Worm (Caenorhabditis elegans): ENCODE measurements around the gene gtf-2H3.

gtf-2H3 gene

ce11 chrIII:10120076-10120831 lies at the start of gene gtf-2H3, which contains the start of gene ham-3:
TSS of gene gtf-2H3 (minus strand) at chrIII:10120148.
TSS of gene ham-3 (plus strand) at chrIII:10120781.
- peak; percentile 90 for TF ChIP-seq ceh-48 (tag; optimal IDR thresholded peaks at IDR 0.05)
- no peak for TF ChIP-seq T23F11.4 (GFP tag; optimal IDR thresholded peaks at IDR 0.05)
- peak; percentile 16 for TF ChIP-seq unc-42 (tag; optimal IDR thresholded peaks at IDR 0.05)
- no peak for TF ChIP-seq K02D7.2 (tag; optimal IDR thresholded peaks at IDR 0.05)
- TF ChIP-seq pha-4 (tag; optimal IDR thresholded peaks at IDR 0.05), result no peak
- no peak for TF ChIP-seq che-1 (tag; optimal IDR thresholded peaks at IDR 0.05)
- TF ChIP-seq madf-2 (tag; optimal IDR thresholded peaks at IDR 0.05), result no peak
- TF ChIP-seq ceh-2 (tag; optimal IDR thresholded peaks at IDR 0.05), result no peak
- peak; percentile 28 for TF ChIP-seq ceh-31 (tag; optimal IDR thresholded peaks at IDR 0.05)
- no peak for TF ChIP-seq lin-11 (tag; optimal IDR thresholded peaks at IDR 0.05)

- TF ChIP-seq ceh-14 (tag; optimal IDR thresholded peaks at IDR 0.05) (no peak), hlh-30 (tag; optimal IDR thresholded peaks at IDR 0.05; ENCODE audit: insufficient read depth) (no peak), ttx-3 (tag; optimal IDR thresholded peaks at IDR 0.05) (no peak), C38D4.7 (GFP tag; optimal IDR thresholded peaks at IDR 0.05) (no peak), tbx-7 (tag; optimal IDR thresholded peaks at IDR 0.05) (no peak)
Observed at ce11 chrIII:10160385-10160784, 40.4 kb upstream of the gtf-2H3 start, which contains the start of the genes K08E5.5 and mua-3. TSS of gene K08E5.5 (minus strand) at chrIII:10160485. TSS of gene mua-3 (plus strand) at chrIII:10160697.

- no peak for TF ChIP-seq unc-86 (tag; optimal IDR thresholded peaks at IDR 0.05)
Observed at ce11 chrIII:10156269-10156668, 36.3 kb upstream of the gtf-2H3 start.

- TF ChIP-seq zip-5 (tag; optimal IDR thresholded peaks at IDR 0.05) (no peak), che-1 (tag; optimal IDR thresholded peaks at IDR 0.05) (no peak), unc-55 (GFP tag; optimal IDR thresholded peaks at IDR 0.05) (no peak), nhr-11 (tag; optimal IDR thresholded peaks at IDR 0.05) (no peak), tbx-2 (tag; optimal IDR thresholded peaks at IDR 0.05) (no peak)
Observed at ce11 chrIII:10154993-10155392, 35.0 kb upstream of the gtf-2H3 start.

ce11 chrIII:10153003-10153402 lies 33.1 kb upstream of the gtf-2H3 start:
- TF ChIP-seq unc-42 (tag; optimal IDR thresholded peaks at IDR 0.05), result peak; percentile 89
- TF ChIP-seq ceh-31 (tag; optimal IDR thresholded peaks at IDR 0.05), result peak; percentile 62
- no peak for TF ChIP-seq rnt-1 (tag; optimal IDR thresholded peaks at IDR 0.05)
- peak; percentile 18 for TF ChIP-seq ceh-18 (tag; optimal IDR thresholded peaks at IDR 0.05)

ce11 chrIII:10152495-10152894 lies 32.5 kb upstream of the gtf-2H3 start, which contains the start of gene nac-3:
TSS of gene nac-3 (plus strand) at chrIII:10152795.
- TF ChIP-seq lim-6 (tag; optimal IDR thresholded peaks at IDR 0.05), result no peak
- no peak for TF ChIP-seq elt-4 (tag; optimal IDR thresholded peaks at IDR 0.05)
- TF ChIP-seq mec-3 (tag; optimal IDR thresholded peaks at IDR 0.05; ENCODE audit: borderline replicate concordance), result no peak
- no peak for TF ChIP-seq ama-1 (optimal IDR thresholded peaks at IDR 0.05)
- TF ChIP-seq unc-42 (tag; optimal IDR thresholded peaks at IDR 0.05), result no peak
- TF ChIP-seq pros-1 (tag; optimal IDR thresholded peaks at IDR 0.05), result no peak

- TF ChIP-seq elt-4 (tag; optimal IDR thresholded peaks at IDR 0.05), result no peak
- no peak for TF ChIP-seq pha-2 (tag; optimal IDR thresholded peaks at IDR 0.05)
- TF ChIP-seq hlh-6 (tag; optimal IDR thresholded peaks at IDR 0.05), result no peak
- TF ChIP-seq pat-9 (tag; optimal IDR thresholded peaks at IDR 0.05), result no peak
- no peak for TF ChIP-seq sox-2 (GFP tag; IDR thresholded peaks at IDR 0.05)
- no peak for TF ChIP-seq che-1 (tag; optimal IDR thresholded peaks at IDR 0.05)
- no peak for TF ChIP-seq ceh-34 (tag; optimal IDR thresholded peaks at IDR 0.05)
- TF ChIP-seq gmeb-2 (tag; optimal IDR thresholded peaks at IDR 0.05), result no peak
- no peak for TF ChIP-seq ceh-18 (tag; optimal IDR thresholded peaks at IDR 0.05)
- no peak for TF ChIP-seq unc-42 (tag; optimal IDR thresholded peaks at IDR 0.05)
- TF ChIP-seq Y22D7AL.16 (tag; optimal IDR thresholded peaks at IDR 0.05), result no peak
- no peak for TF ChIP-seq hlh-30 (tag; optimal IDR thresholded peaks at IDR 0.05; ENCODE audit: insufficient read depth)
- TF ChIP-seq ama-1 (optimal IDR thresholded peaks at IDR 0.05), result no peak
- TF ChIP-seq ceh-24 (tag; optimal IDR thresholded peaks at IDR 0.05), result no peak
- no peak for TF ChIP-seq lin-11 (tag; optimal IDR thresholded peaks at IDR 0.05)
- TF ChIP-seq fkh-6 (tag; optimal IDR thresholded peaks at IDR 0.05), result no peak
Observed at ce11 chrIII:10151719-10152118, 31.8 kb upstream of the gtf-2H3 start.

Data from whole organism, late embryonic.